Fruit fly (Drosophila melanogaster): ENCODE measurements around the gene eff.

eff gene

dm6 chr3R:14741192-14741915 lies at the start of gene eff, which contains the start of gene jvl (continued):
- no peak for TF ChIP-seq gcm (GFP tag; optimal IDR thresholded peaks at IDR 0.05)
- peak; percentile 29 to 38 for TF ChIP-seq dpn (GFP tag; optimal IDR thresholded peaks at IDR 0.05)
- TF ChIP-seq Bdp1 (GFP tag; optimal IDR thresholded peaks at IDR 0.05): no peak
- TF ChIP-seq nmo (GFP tag; optimal IDR thresholded peaks at IDR 0.05): peak; percentile 35
- no peak for TF ChIP-seq caup (GFP tag; optimal IDR thresholded peaks at IDR 0.05; ENCODE audit: severe bottlenecking)
- peak; percentile 6; the same call in 1 of the 2 replicates for TF ChIP-seq chm (GFP tag; IDR thresholded peaks at IDR 0.05)
- TF ChIP-seq CG7786 (GFP tag; optimal IDR thresholded peaks at IDR 0.05): no peak
- TF ChIP-seq CG3995 (GFP tag; optimal IDR thresholded peaks at IDR 0.05): peak; percentile 30
- no peak; the same call in 2 of the 3 replicates for TF ChIP-seq ci (GFP tag; IDR thresholded peaks at IDR 0.05)
- peak; percentile 16 for TF ChIP-seq CG18262 (tag; optimal IDR thresholded peaks at IDR 0.05)
- TF ChIP-seq CG7987 (GFP tag; optimal IDR thresholded peaks at IDR 0.05): peak; percentile 28
- no peak for TF ChIP-seq ac (GFP tag; optimal IDR thresholded peaks at IDR 0.05)
- peak; percentile 7 for TF ChIP-seq CG11504 (tag; optimal IDR thresholded peaks at IDR 0.05)
- no peak for TF ChIP-seq ranshi (GFP tag; IDR thresholded peaks at IDR 0.05)
- peak; percentile 32 for TF ChIP-seq Hr3 (GFP tag; optimal IDR thresholded peaks at IDR 0.05)
- TF ChIP-seq CG13424 (tag; optimal IDR thresholded peaks at IDR 0.05): peak; percentile 22
- no peak for TF ChIP-seq cwo (GFP tag; optimal IDR thresholded peaks at IDR 0.05)
- TF ChIP-seq cas (GFP tag; IDR thresholded peaks at IDR 0.05): peak; percentile 46; the same call in 1 of the 2 replicates
- no peak for TF ChIP-seq Ada2b (GFP tag; IDR thresholded peaks at IDR 0.05)
- no peak for TF ChIP-seq zen (tag; optimal IDR thresholded peaks at IDR 0.05)
- no peak for TF ChIP-seq gcm2 (GFP tag; optimal IDR thresholded peaks at IDR 0.05)
- no peak for TF ChIP-seq Hand (GFP tag; optimal IDR thresholded peaks at IDR 0.05)
- TF ChIP-seq ato (GFP tag; IDR thresholded peaks at IDR 0.05; ENCODE audit: partially characterized antibody): peak; percentile 88
- no peak for TF ChIP-seq bigmax (GFP tag; optimal IDR thresholded peaks at IDR 0.05)
- peak; percentile 98 for TF ChIP-seq BEAF-32 (GFP tag; optimal IDR thresholded peaks at IDR 0.05)
- TF ChIP-seq CG14441 (GFP tag; IDR thresholded peaks at IDR 0.05): peak; percentile 35; the same call in 1 of the 2 replicates
- TF ChIP-seq emc (GFP tag; optimal IDR thresholded peaks at IDR 0.05): no peak
- TF ChIP-seq CG9215 (GFP tag; IDR thresholded peaks at IDR 0.05): peak; percentile 32; the same call in 1 of the 2 replicates
- TF ChIP-seq ftz-f1 (GFP tag; optimal IDR thresholded peaks at IDR 0.05): no peak
- no peak for TF ChIP-seq tup (GFP tag; optimal IDR thresholded peaks at IDR 0.05)
- peak; percentile 60 for TF ChIP-seq mam (GFP tag; optimal IDR thresholded peaks at IDR 0.05)
- TF ChIP-seq CG33213 (GFP tag; optimal IDR thresholded peaks at IDR 0.05): peak; percentile 55
- peak; percentile 20 for TF ChIP-seq CG12942 (GFP tag; optimal IDR thresholded peaks at IDR 0.05)
- peak; percentile 38 for TF ChIP-seq CG9797 (GFP tag; optimal IDR thresholded peaks at IDR 0.05)
- TF ChIP-seq Deaf1 (tag; optimal IDR thresholded peaks at IDR 0.05): peak; percentile 9
- TF ChIP-seq E2f1 (GFP tag; IDR thresholded peaks at IDR 0.05): no peak
- peak; percentile 15; the same call in 1 of the 3 replicates for TF ChIP-seq CG34422 (GFP tag; IDR thresholded peaks at IDR 0.05)
- TF ChIP-seq twi (tag; optimal IDR thresholded peaks at IDR 0.05): no peak
- TF ChIP-seq Ssrp (tag; optimal IDR thresholded peaks at IDR 0.05): peak; percentile 27
- no peak for TF ChIP-seq CG31224 (GFP tag; IDR thresholded peaks at IDR 0.05)
- TF ChIP-seq Kr (GFP tag; optimal IDR thresholded peaks at IDR 0.05): no peak
- TF ChIP-seq CG10462 (GFP tag; optimal IDR thresholded peaks at IDR 0.05): no peak
- no peak for TF ChIP-seq stc (GFP tag; IDR thresholded peaks at IDR 0.05)
- TF ChIP-seq Doc3 (GFP tag; IDR thresholded peaks at IDR 0.05; ENCODE audit: partially characterized antibody): peak; percentile 99
- TF ChIP-seq CG11085 (GFP tag; IDR thresholded peaks at IDR 0.05): no peak
- TF ChIP-seq CG8924 (tag; optimal IDR thresholded peaks at IDR 0.05): no peak
- TF ChIP-seq Dll (GFP tag; IDR thresholded peaks at IDR 0.05; ENCODE audit: partially characterized antibody): peak; percentile 99
- TF ChIP-seq Hr51 (GFP tag; optimal IDR thresholded peaks at IDR 0.05): peak; percentile 10 to 21
- TF ChIP-seq CG30403 (GFP tag; optimal IDR thresholded peaks at IDR 0.05): peak; percentile 48

Measured in whole organism, embryonic.